Worm (Caenorhabditis elegans): ENCODE measurements around the gene btb-19.

- TF ChIP-seq nfyb-1 (GFP tag; IDR thresholded peaks at IDR 0.05) (0 out of 2 replicates have a peak, but pooled peaks have one; percentile 39), sptf-2 (GFP tag; optimal IDR thresholded peaks at IDR 0.05) (no peak), unc-62 (GFP tag; optimal IDR thresholded peaks at IDR 0.05) (no peak), B0336.3 (GFP tag; IDR thresholded peaks at IDR 0.05) (no peak), hlh-12 (tag; optimal IDR thresholded peaks at IDR 0.05) (no peak), him-1 (tag; optimal IDR thresholded peaks at IDR 0.05) (no peak), sdz-38 (tag; optimal IDR thresholded peaks at IDR 0.05) (no peak), atf-7 (tag; optimal IDR thresholded peaks at IDR 0.05) (no peak), xnd-1 (tag; optimal IDR thresholded peaks at IDR 0.05) (no peak)
Observed at ce11 chrII:14494014-14494413, 27.9 kb downstream of the btb-19 start.

All from whole organism, young adult.